Worm (Caenorhabditis elegans): ENCODE results near the gene srbc-71.

The srbc-71 gene

ce11 chrIV:4236025-4236407 is 10.3 kb upstream of the srbc-71 start:
- TF ChIP-seq ama-1 (optimal IDR thresholded peaks at IDR 0.05), result no peak
- TF ChIP-seq sea-1 (GFP tag; conservative IDR thresholded peaks at IDR 0.05), result no peak
- no peak for TF ChIP-seq scrt-1 (GFP tag; IDR thresholded peaks at IDR 0.05)
- no peak for TF ChIP-seq aly-1 (tag; optimal IDR thresholded peaks at IDR 0.05)
- no peak for TF ChIP-seq F13C5.2 (tag; optimal IDR thresholded peaks at IDR 0.05)
- TF ChIP-seq tra-4 (tag; optimal IDR thresholded peaks at IDR 0.05), result no peak

DNA sequence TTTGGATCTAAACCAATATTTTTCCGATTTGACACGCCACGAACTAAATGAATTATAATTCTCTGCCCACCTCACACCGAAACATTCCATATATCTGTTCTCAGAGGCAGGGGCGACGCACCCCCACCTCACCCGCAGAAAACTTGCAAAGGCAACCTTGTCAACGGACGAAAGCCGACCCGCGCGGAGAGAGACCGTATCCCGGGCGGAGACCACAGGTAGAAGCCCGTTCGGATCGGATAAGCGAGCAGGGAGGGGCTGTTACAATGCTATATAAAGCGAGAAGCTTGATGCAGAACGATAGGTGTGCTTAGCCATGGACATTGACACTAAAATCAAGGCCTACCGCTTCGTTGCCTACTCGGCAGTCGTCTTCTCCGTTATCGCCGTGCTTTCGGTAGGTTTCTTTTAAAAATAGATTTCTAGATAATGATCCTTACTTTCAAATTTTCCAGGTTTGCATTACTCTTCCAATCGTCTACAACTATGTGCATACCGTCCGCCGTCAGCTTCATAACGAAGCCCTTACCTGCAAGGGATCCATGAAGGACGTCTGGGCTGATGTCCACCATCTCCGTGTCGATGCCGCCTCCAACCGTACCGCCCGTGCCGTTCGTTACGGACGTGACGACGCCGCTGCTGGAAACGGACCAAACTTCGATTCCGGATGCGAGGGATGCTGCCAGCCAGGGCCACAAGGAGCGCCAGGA is 9.7 kb upstream of the srbc-71 start, which contains the start of the genes zipt-2.2 and dpy-13:
TSS of gene zipt-2.2 (minus strand) at position 51 of the 710 bp plus-strand sequence.
TSS of gene dpy-13 (plus strand) at position 300 of the 710 bp plus-strand sequence.
- TF ChIP-seq ceh-36 (tag; optimal IDR thresholded peaks at IDR 0.05) (no peak), ets-7 (tag; optimal IDR thresholded peaks at IDR 0.05) (no peak), tra-4 (tag; optimal IDR thresholded peaks at IDR 0.05) (no peak)

DNA sequence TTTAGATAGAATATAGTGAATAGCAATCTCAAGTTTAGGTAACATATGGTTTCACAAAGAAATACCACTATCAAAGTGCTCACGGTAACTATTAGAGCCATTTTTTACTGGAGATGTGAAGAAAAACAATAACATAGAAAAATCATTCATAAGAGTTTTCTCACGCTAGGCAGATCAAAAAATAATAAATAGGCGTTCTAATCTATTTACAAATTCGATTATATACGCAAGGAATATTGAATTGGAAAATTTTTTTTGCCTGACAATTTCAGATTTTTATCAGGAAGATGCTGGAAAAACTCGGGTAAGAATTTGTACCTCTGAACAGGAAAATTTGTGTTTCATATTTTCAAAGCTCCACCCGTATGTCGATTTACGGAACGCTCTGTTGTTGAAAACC is 2.2 kb upstream of the srbc-71 start, which contains the start of gene srbc-70:
TSS of gene srbc-70 (minus strand) at position 101 of the 400 bp plus-strand sequence.
- TF ChIP-seq sea-1 (GFP tag; conservative IDR thresholded peaks at IDR 0.05), result no peak
- no peak for TF ChIP-seq B0310.2 (tag; optimal IDR thresholded peaks at IDR 0.05)
- TF ChIP-seq tbx-11 (GFP tag; IDR thresholded peaks at IDR 0.05), result no peak
- TF ChIP-seq tbx-37 (GFP tag; conservative IDR thresholded peaks at IDR 0.05), result no peak
- TF ChIP-seq scrt-1 (GFP tag; IDR thresholded peaks at IDR 0.05), result no peak
- TF ChIP-seq hnd-1 (tag; optimal IDR thresholded peaks at IDR 0.05), result no peak
- TF ChIP-seq pes-1 (GFP tag; IDR thresholded peaks at IDR 0.05), result no peak
- TF ChIP-seq ceh-36 (tag; optimal IDR thresholded peaks at IDR 0.05), result no peak
- TF ChIP-seq aly-1 (tag; optimal IDR thresholded peaks at IDR 0.05), result no peak
- TF ChIP-seq ets-7 (tag; optimal IDR thresholded peaks at IDR 0.05), result no peak
- TF ChIP-seq hmbx-1 (tag; optimal IDR thresholded peaks at IDR 0.05), result no peak
- no peak for TF ChIP-seq tra-4 (tag; optimal IDR thresholded peaks at IDR 0.05)
- TF ChIP-seq hmg-4 (GFP tag; optimal IDR thresholded peaks at IDR 0.05), result no peak
- TF ChIP-seq F13C5.2 (tag; optimal IDR thresholded peaks at IDR 0.05), result no peak
- no peak for TF ChIP-seq ama-1 (optimal IDR thresholded peaks at IDR 0.05)
- TF ChIP-seq flt-1 (GFP tag; IDR thresholded peaks at IDR 0.05), result no peak
- no peak for TF ChIP-seq ceh-13 (GFP tag; optimal IDR thresholded peaks at IDR 0.05)

DNA sequence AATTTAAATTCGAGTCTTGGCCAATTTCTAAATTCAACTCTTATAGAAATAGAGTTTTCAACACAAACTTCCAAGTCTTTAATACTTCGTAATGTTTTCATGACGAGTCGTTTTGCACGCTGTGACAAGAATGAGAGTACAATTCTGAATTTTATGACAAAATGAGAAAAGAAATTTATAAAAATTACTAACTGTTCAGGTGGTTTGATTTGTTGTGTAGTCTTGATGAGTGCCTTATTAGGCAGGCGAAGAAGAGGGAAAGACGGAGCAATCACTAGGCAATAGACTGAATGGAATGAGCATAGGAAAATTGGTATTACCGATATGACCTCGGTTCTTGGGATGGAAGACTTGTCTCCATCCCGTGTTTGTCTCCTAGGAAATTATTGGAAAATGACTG is 5.8 kb downstream of the srbc-71 start, which contains the start of gene F30B5.11:
TSS of gene F30B5.11 (minus strand) at position 101 of the 400 bp plus-strand sequence.
- no peak for TF ChIP-seq tbx-37 (GFP tag; conservative IDR thresholded peaks at IDR 0.05)
- TF ChIP-seq flt-1 (GFP tag; IDR thresholded peaks at IDR 0.05), result no peak
- TF ChIP-seq hmg-4 (GFP tag; optimal IDR thresholded peaks at IDR 0.05), result no peak
- no peak for TF ChIP-seq B0310.2 (tag; optimal IDR thresholded peaks at IDR 0.05)
- no peak for TF ChIP-seq ama-1 (optimal IDR thresholded peaks at IDR 0.05)
- TF ChIP-seq F13C5.2 (tag; optimal IDR thresholded peaks at IDR 0.05), result no peak
- no peak for TF ChIP-seq ceh-36 (tag; optimal IDR thresholded peaks at IDR 0.05)
- TF ChIP-seq sea-1 (GFP tag; conservative IDR thresholded peaks at IDR 0.05), result no peak
- no peak for TF ChIP-seq hnd-1 (tag; optimal IDR thresholded peaks at IDR 0.05)

DNA sequence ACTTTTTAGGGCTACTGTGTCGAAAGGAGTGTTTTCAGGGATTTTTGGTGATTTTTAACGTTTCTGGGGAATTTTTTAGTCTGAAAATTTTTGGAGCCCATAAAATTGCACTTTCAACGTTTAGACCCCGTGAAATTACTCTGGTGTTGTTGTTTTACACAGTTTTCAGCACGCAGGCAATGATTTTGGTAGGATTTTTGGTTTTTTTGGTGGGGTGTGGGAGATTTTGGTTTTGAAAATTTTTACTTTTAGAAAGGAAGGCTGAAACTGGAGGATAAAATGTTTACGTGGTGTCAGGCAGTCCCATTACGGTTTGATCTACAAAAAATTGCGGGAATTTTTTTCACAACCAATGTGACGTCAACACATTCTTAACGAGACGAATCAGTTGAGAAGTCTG is 7.5 kb downstream of the srbc-71 start:
- TF ChIP-seq aly-1 (tag; optimal IDR thresholded peaks at IDR 0.05) (no peak), ceh-36 (tag; optimal IDR thresholded peaks at IDR 0.05) (no peak), sea-1 (GFP tag; conservative IDR thresholded peaks at IDR 0.05) (no peak), tbx-37 (GFP tag; conservative IDR thresholded peaks at IDR 0.05) (no peak)

- no peak for TF ChIP-seq ama-1 (optimal IDR thresholded peaks at IDR 0.05)
- TF ChIP-seq tbx-11 (GFP tag; IDR thresholded peaks at IDR 0.05), result no peak
- TF ChIP-seq hmbx-1 (tag; optimal IDR thresholded peaks at IDR 0.05), result no peak
- TF ChIP-seq flt-1 (GFP tag; IDR thresholded peaks at IDR 0.05), result no peak
- no peak for TF ChIP-seq ceh-36 (tag; optimal IDR thresholded peaks at IDR 0.05)
- no peak for TF ChIP-seq ets-7 (tag; optimal IDR thresholded peaks at IDR 0.05)
Measured at ce11 chrIV:4216099-4216894, 9.5 kb downstream of the srbc-71 start.

DNA sequence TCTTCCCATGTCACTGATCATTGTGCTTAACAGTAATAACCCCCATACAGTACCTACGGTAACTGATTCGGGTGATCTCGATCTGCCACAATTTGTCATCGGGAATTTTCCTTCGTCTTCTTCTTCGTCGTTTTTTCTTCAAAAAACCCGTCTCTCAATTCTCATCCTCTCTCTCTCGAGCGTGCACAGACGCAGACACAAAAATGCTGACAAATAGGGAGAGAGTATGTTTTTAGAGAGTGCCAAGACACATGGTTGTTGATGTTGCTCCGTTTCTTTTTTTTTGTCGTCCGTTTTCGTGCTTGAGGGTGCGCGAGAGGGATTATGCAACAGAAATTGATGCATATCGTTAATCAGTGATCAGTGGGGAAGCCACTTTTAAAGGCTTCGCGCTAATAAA is 10.4 kb downstream of the srbc-71 start:
- TF ChIP-seq hmg-4 (GFP tag; optimal IDR thresholded peaks at IDR 0.05), result no peak
- no peak for TF ChIP-seq tbx-11 (GFP tag; IDR thresholded peaks at IDR 0.05)
- no peak for TF ChIP-seq scrt-1 (GFP tag; IDR thresholded peaks at IDR 0.05)
- no peak for TF ChIP-seq B0310.2 (tag; optimal IDR thresholded peaks at IDR 0.05)
- no peak for TF ChIP-seq ets-7 (tag; optimal IDR thresholded peaks at IDR 0.05)
- TF ChIP-seq ceh-13 (GFP tag; optimal IDR thresholded peaks at IDR 0.05), result no peak
- TF ChIP-seq flt-1 (GFP tag; IDR thresholded peaks at IDR 0.05), result no peak
- TF ChIP-seq F13C5.2 (tag; optimal IDR thresholded peaks at IDR 0.05), result no peak
- TF ChIP-seq aly-1 (tag; optimal IDR thresholded peaks at IDR 0.05), result no peak
- no peak for TF ChIP-seq sea-1 (GFP tag; conservative IDR thresholded peaks at IDR 0.05)

- TF ChIP-seq pes-1 (GFP tag; IDR thresholded peaks at IDR 0.05), result no peak
- TF ChIP-seq sea-1 (GFP tag; conservative IDR thresholded peaks at IDR 0.05), result no peak
- TF ChIP-seq aly-1 (tag; optimal IDR thresholded peaks at IDR 0.05), result no peak
- no peak for TF ChIP-seq tra-4 (tag; optimal IDR thresholded peaks at IDR 0.05)
- no peak for TF ChIP-seq scrt-1 (GFP tag; IDR thresholded peaks at IDR 0.05)
- TF ChIP-seq ets-7 (tag; optimal IDR thresholded peaks at IDR 0.05), result no peak
- no peak for TF ChIP-seq hmbx-1 (tag; optimal IDR thresholded peaks at IDR 0.05)
- no peak for TF ChIP-seq hmg-4 (GFP tag; optimal IDR thresholded peaks at IDR 0.05)
- no peak for TF ChIP-seq F13C5.2 (tag; optimal IDR thresholded peaks at IDR 0.05)
- TF ChIP-seq ama-1 (optimal IDR thresholded peaks at IDR 0.05), result no peak
- TF ChIP-seq tbx-37 (GFP tag; conservative IDR thresholded peaks at IDR 0.05), result no peak
- TF ChIP-seq hnd-1 (tag; optimal IDR thresholded peaks at IDR 0.05), result no peak
- no peak for TF ChIP-seq ceh-13 (GFP tag; optimal IDR thresholded peaks at IDR 0.05)
- TF ChIP-seq tbx-11 (GFP tag; IDR thresholded peaks at IDR 0.05), result no peak
- TF ChIP-seq B0310.2 (tag; optimal IDR thresholded peaks at IDR 0.05), result no peak
- TF ChIP-seq ceh-36 (tag; optimal IDR thresholded peaks at IDR 0.05), result no peak
- TF ChIP-seq flt-1 (GFP tag; IDR thresholded peaks at IDR 0.05), result no peak
Measured at ce11 chrIV:4212733-4213132, 13.0 kb downstream of the srbc-71 start.
